Fruit fly (Drosophila melanogaster): ENCODE data around the gene Btk.

Gene Btk

dm6 chr2L:8274958-8275584 lies 25.8 kb downstream of the Btk start (continued):
- TF ChIP-seq CG11504 (tag; optimal IDR thresholded peaks at IDR 0.05) (peak; percentile 80), CG14860 (GFP tag; IDR thresholded peaks at IDR 0.05; ENCODE audit: partially characterized antibody) (no peak), bowl (GFP tag; IDR thresholded peaks at IDR 0.05) (no peak), CG10147 (GFP tag; optimal IDR thresholded peaks at IDR 0.05) (peak; percentile 57), pho (GFP tag; optimal IDR thresholded peaks at IDR 0.05) (peak; percentile 7), cas (GFP tag; IDR thresholded peaks at IDR 0.05) (no peak), gce (GFP tag; IDR thresholded peaks at IDR 0.05) (no peak), crc (GFP tag; optimal IDR thresholded peaks at IDR 0.05) (no peak), so (GFP tag; IDR thresholded peaks at IDR 0.05) (0 out of 3 replicates have a peak, but pooled peaks have one; percentile 70), sd (tag; optimal IDR thresholded peaks at IDR 0.05) (peak; percentile 27), jing (GFP tag; optimal IDR thresholded peaks at IDR 0.05) (peak; percentile 12), Lhr (GFP tag; optimal IDR thresholded peaks at IDR 0.05) (peak; percentile 19), CG17361 (GFP tag; IDR thresholded peaks at IDR 0.05) (peak; percentile 74), eyg (GFP tag; optimal IDR thresholded peaks at IDR 0.05) (no peak), sc (optimal IDR thresholded peaks at IDR 0.05) (no peak), sc (GFP tag; optimal IDR thresholded peaks at IDR 0.05) (peak; percentile 46), CG2712 (tag; optimal IDR thresholded peaks at IDR 0.05) (peak; percentile 89), tio (GFP tag; optimal IDR thresholded peaks at IDR 0.05) (peak; percentile 65), CG18262 (tag; optimal IDR thresholded peaks at IDR 0.05) (peak; percentile 86), dpn (GFP tag; optimal IDR thresholded peaks at IDR 0.05) (peak in 1 of 2 experiments; percentile 47), tx (GFP tag; optimal IDR thresholded peaks at IDR 0.05) (no peak), Oaz (GFP tag; IDR thresholded peaks at IDR 0.05) (0 out of 2 replicates have a peak, but pooled peaks have one; percentile 24), CG4730 (GFP tag; IDR thresholded peaks at IDR 0.05) (no peak), ci (GFP tag; IDR thresholded peaks at IDR 0.05) (peak; percentile 85), dati (GFP tag; IDR thresholded peaks at IDR 0.05) (no peak), CG6765 (GFP tag; optimal IDR thresholded peaks at IDR 0.05) (no peak), Trl (optimal IDR thresholded peaks at IDR 0.05) (no peak), Trl (GFP tag; optimal IDR thresholded peaks at IDR 0.05) (no peak), Hsf (GFP tag; optimal IDR thresholded peaks at IDR 0.05) (peak; percentile 67), fd102C (GFP tag; optimal IDR thresholded peaks at IDR 0.05) (peak; percentile 64), unpg (GFP tag; optimal IDR thresholded peaks at IDR 0.05) (peak; percentile 83), CG17385 (GFP tag; optimal IDR thresholded peaks at IDR 0.05) (peak; percentile 63), nau (GFP tag; optimal IDR thresholded peaks at IDR 0.05) (peak; percentile 33), CG32767 (GFP tag; IDR thresholded peaks at IDR 0.05) (peak; percentile 47; the same call in 1 of the 2 replicates), CG10274 (GFP tag; optimal IDR thresholded peaks at IDR 0.05) (no peak), CG7987 (GFP tag; optimal IDR thresholded peaks at IDR 0.05) (no peak), HLHmδ (GFP tag; optimal IDR thresholded peaks at IDR 0.05) (no peak), CG8359 (GFP tag; optimal IDR thresholded peaks at IDR 0.05; ENCODE audit: borderline replicate concordance) (peak; percentile 46), CG7786 (GFP tag; optimal IDR thresholded peaks at IDR 0.05) (no peak), lilli (GFP tag; optimal IDR thresholded peaks at IDR 0.05) (peak; percentile 31), CG12155 (GFP tag; optimal IDR thresholded peaks at IDR 0.05) (peak; percentile 12), CG31365 (tag; optimal IDR thresholded peaks at IDR 0.05) (no peak), mld (GFP tag; IDR thresholded peaks at IDR 0.05; ENCODE audit: partially characterized antibody) (no peak), Sry-β (GFP tag; optimal IDR thresholded peaks at IDR 0.05) (no peak), pnt (GFP tag; optimal IDR thresholded peaks at IDR 0.05) (no peak), chn (GFP tag; optimal IDR thresholded peaks at IDR 0.05) (peak; percentile 45), salm (tag; optimal IDR thresholded peaks at IDR 0.05) (peak; percentile 37), nerfin-2 (GFP tag; IDR thresholded peaks at IDR 0.05; ENCODE audit: partially characterized antibody) (no peak), Meics (GFP tag; optimal IDR thresholded peaks at IDR 0.05) (peak; percentile 44), al (GFP tag; IDR thresholded peaks at IDR 0.05) (no peak), tgo (GFP tag; IDR thresholded peaks at IDR 0.05) (peak; percentile 55; the same call in 2 of the 3 replicates)

Data from whole organism, embryonic.